Worm (Caenorhabditis elegans): ENCODE data around the gene nstp-1.

nstp-1 gene

ce11 chrIV:8984566-8984965 lies at the start of gene nstp-1:
Gene nstp-1 (plus strand): TSS chrIV:8984866.
- TF ChIP-seq unc-62 (GFP tag; optimal IDR thresholded peaks at IDR 0.05): no peak

- no peak for TF ChIP-seq unc-62 (GFP tag; optimal IDR thresholded peaks at IDR 0.05)
Observed at ce11 chrIV:8943430-8943829, 41.2 kb upstream of the nstp-1 start.

ce11 chrIV:8947146-8947545 lies 37.5 kb upstream of the nstp-1 start:
- TF ChIP-seq unc-62 (GFP tag; optimal IDR thresholded peaks at IDR 0.05): no peak

ce11 chrIV:8949078-8950039 lies 35.3 kb upstream of the nstp-1 start:
- no peak for TF ChIP-seq unc-62 (GFP tag; optimal IDR thresholded peaks at IDR 0.05)

- TF ChIP-seq unc-62 (GFP tag; optimal IDR thresholded peaks at IDR 0.05): no peak
Observed at ce11 chrIV:8951953-8952567, 32.6 kb upstream of the nstp-1 start.

- no peak for TF ChIP-seq unc-62 (GFP tag; optimal IDR thresholded peaks at IDR 0.05)
Observed at ce11 chrIV:8954126-8954525, 30.5 kb upstream of the nstp-1 start.

- TF ChIP-seq unc-62 (GFP tag; optimal IDR thresholded peaks at IDR 0.05): no peak
Observed at ce11 chrIV:8956189-8956588, 28.5 kb upstream of the nstp-1 start, which contains the start of gene tpra-1. Gene tpra-1 (plus strand): TSS chrIV:8956489.

- no peak for TF ChIP-seq unc-62 (GFP tag; optimal IDR thresholded peaks at IDR 0.05)
Observed at ce11 chrIV:8965883-8966282, 18.8 kb upstream of the nstp-1 start, which contains the start of gene C53B4.2. Gene C53B4.2 (plus strand): TSS chrIV:8966183.

ce11 chrIV:8967990-8968389 lies 16.7 kb upstream of the nstp-1 start, which contains the start of gene suex-2:
Gene suex-2 (plus strand): TSS chrIV:8968290.
- no peak for TF ChIP-seq unc-62 (GFP tag; optimal IDR thresholded peaks at IDR 0.05)

ce11 chrIV:8973249-8973958 lies 11.3 kb upstream of the nstp-1 start, which contains the start of gene C53B4.3:
Gene C53B4.3 (minus strand): TSS chrIV:8973712.
- TF ChIP-seq unc-62 (GFP tag; optimal IDR thresholded peaks at IDR 0.05): no peak

- TF ChIP-seq unc-62 (GFP tag; optimal IDR thresholded peaks at IDR 0.05): no peak
Observed at ce11 chrIV:8974543-8975330, 9.9 kb upstream of the nstp-1 start.

ce11 chrIV:8975331-8975625 lies 9.4 kb upstream of the nstp-1 start, which contains the start of gene pdzd-8:
Gene pdzd-8 (plus strand): TSS chrIV:8975526.
- TF ChIP-seq unc-62 (GFP tag; optimal IDR thresholded peaks at IDR 0.05): no peak

ce11 chrIV:8978047-8978446 lies 6.6 kb upstream of the nstp-1 start:
- no peak for TF ChIP-seq unc-62 (GFP tag; optimal IDR thresholded peaks at IDR 0.05)

ce11 chrIV:8979062-8979612 lies 5.5 kb upstream of the nstp-1 start:
- TF ChIP-seq unc-62 (GFP tag; optimal IDR thresholded peaks at IDR 0.05): no peak

- TF ChIP-seq unc-62 (GFP tag; optimal IDR thresholded peaks at IDR 0.05): no peak
Observed at ce11 chrIV:8979695-8980094, 5.0 kb upstream of the nstp-1 start, which contains the start of gene col-119. Gene col-119 (minus strand): TSS chrIV:8979795.
